Worm (Caenorhabditis elegans) whole organism, early embryonic: ENCODE results near the gene mpz-3.

ENCODE experiments used
- ama-1 ChIP-seq: fragments of 150-350 bp; optimal IDR thresholded peaks from 2 replicates; lab custom pipeline; 2014
- hmg-4 ChIP-seq: fragments of 200-800 bp; sonication (Bioruptor generic); optimal IDR thresholded peaks from 2 replicates; lab custom pipeline; 2018; ENCODE audit warnings: mild to moderate bottlenecking, missing genetic modification characterization, missing compliant biosample characterization
- tbx-37 ChIP-seq: fragments of 200-800 bp; sonication (Bioruptor generic); conservative IDR thresholded peaks from 2 replicates; pipeline ENCODE4 v1.3.6; 2022; ENCODE audit warnings: missing genetic modification reagents, missing genetic modification characterization, missing compliant biosample characterization
- tra-4 ChIP-seq: sonication (generic microtip); optimal IDR thresholded peaks from 2 replicates; lab custom pipeline; 2017; ENCODE audit warnings: missing genetic modification characterization, missing compliant biosample characterization

- TF ChIP-seq tbx-37 (GFP tag; lab: Robert Waterston, UW) (no peak), ama-1 (lab: Kevin White, UChicago) (no peak), tra-4 (no peak), hmg-4 (GFP tag; lab: Kevin White, UChicago) (no peak)
Observed at ce11 chrII:6531940-6532339, 33.3 kb downstream of the mpz-3 start, which contains the start of gene abcx-1.
